Worm (Caenorhabditis elegans): ENCODE data around the gene K07E3.2.

- TF ChIP-seq ahr-1 (tag; optimal IDR thresholded peaks at IDR 0.05) (no peak), dve-1 (tag; optimal IDR thresholded peaks at IDR 0.05) (no peak), nhr-11 (tag; optimal IDR thresholded peaks at IDR 0.05) (no peak), ama-1 (optimal IDR thresholded peaks at IDR 0.05) (no peak), madf-2 (tag; optimal IDR thresholded peaks at IDR 0.05) (no peak), fkh-6 (tag; optimal IDR thresholded peaks at IDR 0.05) (no peak), ceh-34 (tag; optimal IDR thresholded peaks at IDR 0.05) (no peak), nhr-232 (tag; optimal IDR thresholded peaks at IDR 0.05) (no peak), pha-2 (tag; optimal IDR thresholded peaks at IDR 0.05) (no peak), T23F11.4 (GFP tag; optimal IDR thresholded peaks at IDR 0.05) (no peak), ceh-24 (tag; optimal IDR thresholded peaks at IDR 0.05) (no peak)
Measured at ce11 chrX:8057791-8058270, 46.3 kb upstream of the K07E3.2 start, which contains the start of gene dim-1.
